Fruit fly (Drosophila melanogaster): ENCODE measurements around the gene loco.

The loco gene

DNA sequence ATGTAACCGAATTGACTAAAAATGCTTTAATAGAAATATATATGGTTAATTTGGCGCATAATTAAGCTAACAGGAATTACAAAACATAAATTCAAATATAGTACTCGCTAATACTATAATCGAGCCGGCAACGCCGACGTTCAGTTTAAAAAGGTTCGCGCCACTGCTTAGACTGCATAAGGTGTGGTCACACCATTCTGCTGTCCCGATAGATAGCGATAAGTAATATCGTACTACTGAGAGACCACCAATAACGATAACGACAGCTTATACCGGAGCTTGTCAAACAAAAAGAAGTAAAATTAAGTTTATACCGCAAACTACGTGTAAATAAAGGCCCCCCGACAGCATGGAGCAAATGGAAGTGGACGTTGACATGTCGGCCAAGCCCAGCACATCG is 58.6 kb downstream of the loco start, which contains the start of gene CSN6 (continued):
- TF ChIP-seq sc (optimal IDR thresholded peaks at IDR 0.05) = no peak
- no peak for TF ChIP-seq sc (GFP tag; optimal IDR thresholded peaks at IDR 0.05)
- TF ChIP-seq Pdp1 (GFP tag; optimal IDR thresholded peaks at IDR 0.05) = peak in 1 of 2 experiments; percentile 66
- TF ChIP-seq CG12155 (GFP tag; optimal IDR thresholded peaks at IDR 0.05) = peak; percentile 68
- peak; percentile 15 for TF ChIP-seq CG3995 (GFP tag; optimal IDR thresholded peaks at IDR 0.05)
- no peak for TF ChIP-seq CG10565 (GFP tag; optimal IDR thresholded peaks at IDR 0.05)
- no peak for TF ChIP-seq fd102C (GFP tag; optimal IDR thresholded peaks at IDR 0.05)
- TF ChIP-seq ab (GFP tag; optimal IDR thresholded peaks at IDR 0.05) = no peak
- no peak for TF ChIP-seq CG9876 (GFP tag; optimal IDR thresholded peaks at IDR 0.05)
- TF ChIP-seq nerfin-2 (GFP tag; IDR thresholded peaks at IDR 0.05; ENCODE audit: partially characterized antibody) = peak; percentile 88
- TF ChIP-seq bigmax (GFP tag; optimal IDR thresholded peaks at IDR 0.05) = no peak
- peak; percentile 90 for TF ChIP-seq CG6791 (GFP tag; IDR thresholded peaks at IDR 0.05; ENCODE audit: partially characterized antibody)
- peak in 1 of 2 experiments; percentile 22 for TF ChIP-seq dpn (GFP tag; optimal IDR thresholded peaks at IDR 0.05)
- TF ChIP-seq luna (GFP tag; optimal IDR thresholded peaks at IDR 0.05) = no peak
- no peak for TF ChIP-seq CG17802 (tag; optimal IDR thresholded peaks at IDR 0.05)
- peak; percentile 41; the same call in 1 of the 3 replicates for TF ChIP-seq CG17361 (GFP tag; IDR thresholded peaks at IDR 0.05)
- TF ChIP-seq Xbp1 (GFP tag; optimal IDR thresholded peaks at IDR 0.05) = no peak
- TF ChIP-seq H2.0 (GFP tag; IDR thresholded peaks at IDR 0.05) = no peak
- TF ChIP-seq Xrp1 (GFP tag; IDR thresholded peaks at IDR 0.05) = no peak
- no peak for TF ChIP-seq Dek (tag; optimal IDR thresholded peaks at IDR 0.05)
- TF ChIP-seq grn (GFP tag; optimal IDR thresholded peaks at IDR 0.05) = peak; percentile 6
- TF ChIP-seq gt (GFP tag; IDR thresholded peaks at IDR 0.05) = no peak
- TF ChIP-seq B-H1 (GFP tag; IDR thresholded peaks at IDR 0.05) = no peak
- TF ChIP-seq caup (GFP tag; optimal IDR thresholded peaks at IDR 0.05; ENCODE audit: severe bottlenecking) = no peak
- no peak for TF ChIP-seq ham (GFP tag; IDR thresholded peaks at IDR 0.05)
- no peak for TF ChIP-seq D19B (GFP tag; optimal IDR thresholded peaks at IDR 0.05)
- no peak for TF ChIP-seq Stat92E (GFP tag; optimal IDR thresholded peaks at IDR 0.05)
- TF ChIP-seq CG7928 (GFP tag; optimal IDR thresholded peaks at IDR 0.05) = peak; percentile 4
- peak; percentile 27 for TF ChIP-seq nmo (GFP tag; optimal IDR thresholded peaks at IDR 0.05)
- peak; percentile 82 for TF ChIP-seq Scr (GFP tag; IDR thresholded peaks at IDR 0.05; ENCODE audit: partially characterized antibody)
- peak; percentile 60 for TF ChIP-seq CG34376 (GFP tag; optimal IDR thresholded peaks at IDR 0.05)
- TF ChIP-seq CG2120 (GFP tag; optimal IDR thresholded peaks at IDR 0.05) = no peak
- no peak for TF ChIP-seq CG2202 (tag; optimal IDR thresholded peaks at IDR 0.05)
- no peak for TF ChIP-seq CG43689 (GFP tag; IDR thresholded peaks at IDR 0.05)
- TF ChIP-seq lab (GFP tag; optimal IDR thresholded peaks at IDR 0.05) = no peak
- peak; percentile 9 for TF ChIP-seq CG18476 (GFP tag; optimal IDR thresholded peaks at IDR 0.05)
- no peak for TF ChIP-seq insv (GFP tag; optimal IDR thresholded peaks at IDR 0.05)
- no peak for TF ChIP-seq CG15696 (tag; optimal IDR thresholded peaks at IDR 0.05)
- TF ChIP-seq cad (GFP tag; optimal IDR thresholded peaks at IDR 0.05) = no peak
- TF ChIP-seq CG4707 (GFP tag; optimal IDR thresholded peaks at IDR 0.05) = no peak
- TF ChIP-seq bab2 (GFP tag; optimal IDR thresholded peaks at IDR 0.05) = no peak
- TF ChIP-seq bcd (GFP tag; optimal IDR thresholded peaks at IDR 0.05) = peak; percentile 35
- TF ChIP-seq CG1603 (tag; optimal IDR thresholded peaks at IDR 0.05) = peak; percentile 71
- TF ChIP-seq Hey (tag; optimal IDR thresholded peaks at IDR 0.05) = no peak
- no peak for TF ChIP-seq ttk (GFP tag; IDR thresholded peaks at IDR 0.05)
- no peak for TF ChIP-seq NK7.1 (GFP tag; optimal IDR thresholded peaks at IDR 0.05)
- no peak for TF ChIP-seq NfI (GFP tag; optimal IDR thresholded peaks at IDR 0.05)
- TF ChIP-seq so (GFP tag; IDR thresholded peaks at IDR 0.05) = no peak
- no peak for TF ChIP-seq CG6813 (GFP tag; optimal IDR thresholded peaks at IDR 0.05)
- peak; percentile 56 for TF ChIP-seq phol (tag; optimal IDR thresholded peaks at IDR 0.05)
